Fruit fly (Drosophila melanogaster): Measurements from ENCODE around the gene CG12204.

The CG12204 gene

dm6 chrX:19496808-19497259 lies 2.6 kb upstream of the CG12204 start:
- TF ChIP-seq ewg (GFP tag; optimal IDR thresholded peaks at IDR 0.05) = peak; percentile 95
- no peak for TF ChIP-seq CHES-1-like (GFP tag; optimal IDR thresholded peaks at IDR 0.05)
- TF ChIP-seq br (optimal IDR thresholded peaks at IDR 0.05) = no peak
- no peak for TF ChIP-seq ap (GFP tag; IDR thresholded peaks at IDR 0.05)
- no peak for TF ChIP-seq CG4707 (GFP tag; optimal IDR thresholded peaks at IDR 0.05)
- TF ChIP-seq gcm2 (GFP tag; optimal IDR thresholded peaks at IDR 0.05) = no peak
- TF ChIP-seq cato (GFP tag; optimal IDR thresholded peaks at IDR 0.05; ENCODE audit: borderline replicate concordance) = no peak
- TF ChIP-seq Adf1 (GFP tag; IDR thresholded peaks at IDR 0.05) = peak; percentile 29
- TF ChIP-seq fd3F (GFP tag; optimal IDR thresholded peaks at IDR 0.05) = no peak
- no peak for TF ChIP-seq CG11085 (GFP tag; IDR thresholded peaks at IDR 0.05)
- TF ChIP-seq grau (tag; optimal IDR thresholded peaks at IDR 0.05) = no peak
- TF ChIP-seq chm (GFP tag; IDR thresholded peaks at IDR 0.05) = 0 out of 2 replicates have a peak, but pooled peaks have one; percentile 29
- TF ChIP-seq fd64A (GFP tag; optimal IDR thresholded peaks at IDR 0.05) = no peak
- no peak for TF ChIP-seq CG10565 (GFP tag; optimal IDR thresholded peaks at IDR 0.05)
- TF ChIP-seq CG10462 (GFP tag; optimal IDR thresholded peaks at IDR 0.05) = no peak
- TF ChIP-seq Eip74EF (GFP tag; optimal IDR thresholded peaks at IDR 0.05) = no peak
- TF ChIP-seq Lpt (GFP tag; optimal IDR thresholded peaks at IDR 0.05) = no peak
- no peak for TF ChIP-seq stc (GFP tag; IDR thresholded peaks at IDR 0.05)
- no peak for TF ChIP-seq CG15696 (tag; optimal IDR thresholded peaks at IDR 0.05)
- no peak for TF ChIP-seq CG2875 (GFP tag; optimal IDR thresholded peaks at IDR 0.05)
- TF ChIP-seq CG13287 (GFP tag; IDR thresholded peaks at IDR 0.05; ENCODE audit: partially characterized antibody) = peak; percentile 86
- TF ChIP-seq CG3995 (GFP tag; optimal IDR thresholded peaks at IDR 0.05) = no peak
- no peak for TF ChIP-seq dpn (GFP tag; optimal IDR thresholded peaks at IDR 0.05)
- TF ChIP-seq CG7372 (GFP tag; IDR thresholded peaks at IDR 0.05) = no peak
- no peak for TF ChIP-seq ftz-f1 (GFP tag; optimal IDR thresholded peaks at IDR 0.05)
- no peak for TF ChIP-seq Hr3 (GFP tag; optimal IDR thresholded peaks at IDR 0.05)
- no peak for TF ChIP-seq tx (GFP tag; optimal IDR thresholded peaks at IDR 0.05)
- no peak for TF ChIP-seq oc (tag; optimal IDR thresholded peaks at IDR 0.05)
- no peak for TF ChIP-seq Hr78 (GFP tag; optimal IDR thresholded peaks at IDR 0.05)
- TF ChIP-seq sens (GFP tag) = peak; percentile 82
- no peak for TF ChIP-seq Mes4 (GFP tag; optimal IDR thresholded peaks at IDR 0.05)
- peak; percentile 25; the same call in 1 of the 2 replicates for TF ChIP-seq ssp (GFP tag; IDR thresholded peaks at IDR 0.05)
- no peak for TF ChIP-seq Nf-YB (GFP tag; optimal IDR thresholded peaks at IDR 0.05)
- TF ChIP-seq Dfd (GFP tag; optimal IDR thresholded peaks at IDR 0.05) = no peak
- peak; percentile 68 for TF ChIP-seq CG32532 (GFP tag; IDR thresholded peaks at IDR 0.05)
- peak; percentile 48; the same call in 1 of the 3 replicates for TF ChIP-seq CG11456 (GFP tag; IDR thresholded peaks at IDR 0.05)
- TF ChIP-seq CG17912 (GFP tag; optimal IDR thresholded peaks at IDR 0.05) = peak; percentile 68
- peak; percentile 97 for TF ChIP-seq phol (tag; optimal IDR thresholded peaks at IDR 0.05)
- TF ChIP-seq ac (GFP tag; optimal IDR thresholded peaks at IDR 0.05) = no peak
- peak; percentile 52; the same call in 1 of the 3 replicates for TF ChIP-seq ken (GFP tag; IDR thresholded peaks at IDR 0.05)
- no peak for TF ChIP-seq Tbp (GFP tag; optimal IDR thresholded peaks at IDR 0.05)
- no peak for TF ChIP-seq NfI (GFP tag; optimal IDR thresholded peaks at IDR 0.05)
- TF ChIP-seq CG6175 (GFP tag; IDR thresholded peaks at IDR 0.05) = no peak
- TF ChIP-seq sd (tag; optimal IDR thresholded peaks at IDR 0.05) = peak; percentile 12
- TF ChIP-seq bowl (GFP tag; IDR thresholded peaks at IDR 0.05) = no peak
- peak; percentile 91 for TF ChIP-seq CG8478 (optimal IDR thresholded peaks at IDR 0.05)
- TF ChIP-seq hb (GFP tag; IDR thresholded peaks at IDR 0.05; ENCODE audit: partially characterized antibody) = no peak
- TF ChIP-seq Sox102F (GFP tag; optimal IDR thresholded peaks at IDR 0.05) = no peak
- TF ChIP-seq CG9437 (GFP tag; optimal IDR thresholded peaks at IDR 0.05) = no peak
- TF ChIP-seq tin (GFP tag; optimal IDR thresholded peaks at IDR 0.05) = no peak
- TF ChIP-seq Neu2 (GFP tag; optimal IDR thresholded peaks at IDR 0.05; ENCODE audit: borderline replicate concordance) = no peak
- no peak for TF ChIP-seq gem (tag; optimal IDR thresholded peaks at IDR 0.05)

All from whole organism, embryonic.